Worm (Caenorhabditis elegans) whole organism, L4 larva: Measurements from ENCODE around the gene hrg-3.

ENCODE experiments used
- D1046.2 ChIP-seq: fragments of 200-800 bp; sonication (Bioruptor generic); IDR thresholded peaks from 2 replicates; pipeline ENCODE4 v1.3.6; 2022; ENCODE audit warnings: missing genetic modification characterization, missing compliant biosample characterization
- F44E2.7 ChIP-seq: fragments of 200-800 bp; sonication (Bioruptor generic); IDR thresholded peaks from 2 replicates; pipeline ENCODE4 v2.1.2; 2022; ENCODE audit warnings: missing genetic modification characterization, missing compliant biosample characterization
- R02D3.7 ChIP-seq: fragments of 150-350 bp; sonication (generic microtip); optimal IDR thresholded peaks from 3 replicates; lab custom pipeline; 2014; ENCODE audit warnings: missing biosample characterization, missing genetic modification characterization
- ZK337.2 ChIP-seq: fragments of 200-800 bp; sonication (Bioruptor generic); IDR thresholded peaks from 2 replicates; pipeline ENCODE4 v1.3.6; 2022; ENCODE audit warnings: missing genetic modification reagents, missing genetic modification characterization, missing compliant biosample characterization
- aha-1 ChIP-seq: fragments of 150-350 bp; peaks from one replicate; lab custom pipeline; 2014; ENCODE audit warnings: missing biosample characterization, missing genetic modification characterization
- ama-1 ChIP-seq: fragments of 150-350 bp; optimal IDR thresholded peaks from 2 replicates; lab custom pipeline; 2014; ENCODE audit warnings: inconsistent platforms, mixed read lengths
- arid-1 ChIP-seq: fragments of 200-800 bp; sonication (Bioruptor generic); conservative IDR thresholded peaks from 2 replicates; pipeline ENCODE4 v1.3.6; 2022; ENCODE audit warnings: missing genetic modification reagents, missing genetic modification characterization, missing compliant biosample characterization
- ceh-20 ChIP-seq: fragments of 200-800 bp; sonication (Bioruptor generic); IDR thresholded peaks from 2 replicates; pipeline ENCODE4 v1.3.6; 2022; ENCODE audit warnings: missing genetic modification reagents, missing genetic modification characterization, missing compliant biosample characterization
- daf-12 ChIP-seq: fragments of 150-350 bp; optimal IDR thresholded peaks from 2 replicates; lab custom pipeline; 2014; ENCODE audit warnings: missing biosample characterization, missing genetic modification reagents, missing genetic modification characterization
- daf-16 ChIP-seq, 3 experiments: sonication (generic microtip); optimal IDR thresholded peaks; 2 replicates each; lab custom pipeline; 2016 to 2017; ENCODE audit warnings: missing genetic modification characterization in 3 of 3, missing genetic modification reagents in 3 of 3, mild to moderate bottlenecking in 2 of 3, missing compliant biosample characterization in 2 of 3, missing biosample characterization in 1 of 3, moderate library complexity in 1 of 3
- daf-19 ChIP-seq: fragments of 200-800 bp; sonication (Bioruptor generic); conservative IDR thresholded peaks from 2 replicates; pipeline ENCODE4 v1.3.6; 2022; ENCODE audit warnings: missing genetic modification characterization, missing compliant biosample characterization
- dmd-6 ChIP-seq: fragments of 200-800 bp; sonication (Bioruptor generic); IDR thresholded peaks from 2 replicates; pipeline ENCODE4 v1.3.6; 2022; ENCODE audit warnings: missing genetic modification reagents, missing genetic modification characterization, missing compliant biosample characterization
- dve-1 ChIP-seq: sonication (generic microtip); optimal IDR thresholded peaks from 2 replicates; lab custom pipeline; 2017; ENCODE audit warnings: antibody characterized with exemption, mild to moderate bottlenecking, missing genetic modification characterization, missing compliant biosample characterization; ENCODE audit not compliant: insufficient read depth
- hlh-11 ChIP-seq: fragments of 200-800 bp; sonication (Bioruptor generic); optimal IDR thresholded peaks from 2 replicates; lab custom pipeline; 2018; ENCODE audit warnings: mild to moderate bottlenecking, missing genetic modification characterization, missing compliant biosample characterization
- hlh-30 ChIP-seq: sonication (generic microtip); optimal IDR thresholded peaks from 2 replicates; lab custom pipeline; 2017; ENCODE audit warnings: antibody characterized with exemption, mild to moderate bottlenecking, missing genetic modification characterization, missing compliant biosample characterization; ENCODE audit not compliant: insufficient read depth
- hmg-1.1 ChIP-seq: fragments of 200-800 bp; sonication (Bioruptor generic); IDR thresholded peaks from 2 replicates; pipeline ENCODE4 v1.3.6; 2022; ENCODE audit warnings: missing genetic modification reagents, missing genetic modification characterization, missing compliant biosample characterization
- jun-1 ChIP-seq: fragments of 150-350 bp; optimal IDR thresholded peaks from 2 replicates; lab custom pipeline; 2014; ENCODE audit warnings: missing biosample characterization, missing genetic modification reagents, missing genetic modification characterization
- lin-38 ChIP-seq: fragments of 200-800 bp; sonication (Bioruptor generic); IDR thresholded peaks from 2 replicates; pipeline ENCODE4 v1.3.6; 2022; ENCODE audit warnings: missing genetic modification reagents, missing genetic modification characterization, missing compliant biosample characterization
- madf-9 ChIP-seq: fragments of 200-800 bp; sonication (Bioruptor generic); conservative IDR thresholded peaks from 2 replicates; pipeline ENCODE4 v1.3.6; 2022; ENCODE audit warnings: missing genetic modification reagents, missing genetic modification characterization, missing compliant biosample characterization
- mes-2 ChIP-seq: sonication (generic microtip); optimal IDR thresholded peaks from 2 replicates; lab custom pipeline; 2016; ENCODE audit warnings: missing genotype, mild to moderate bottlenecking, missing genetic modification characterization, missing compliant biosample characterization; ENCODE audit not compliant: poor library complexity, severe bottlenecking
- mxl-3 ChIP-seq: fragments of 200-800 bp; sonication (Bioruptor generic); optimal IDR thresholded peaks from 2 replicates; lab custom pipeline; 2018; ENCODE audit warnings: mild to moderate bottlenecking, missing genetic modification characterization, missing compliant biosample characterization
- nhr-237 ChIP-seq: sonication (generic microtip); optimal IDR thresholded peaks from 2 replicates; lab custom pipeline; 2017; ENCODE audit warnings: missing biosample characterization, missing genetic modification characterization
- nhr-28 ChIP-seq: fragments of 150-350 bp; optimal IDR thresholded peaks from 2 replicates; lab custom pipeline; 2014; ENCODE audit warnings: missing biosample characterization, missing genetic modification characterization
- nhr-48 ChIP-seq: sonication (generic microtip); optimal IDR thresholded peaks from 2 replicates; lab custom pipeline; 2016; ENCODE audit warnings: mild to moderate bottlenecking, missing genetic modification characterization, missing compliant biosample characterization
- nhr-77 ChIP-seq: fragments of 150-350 bp; optimal IDR thresholded peaks from 2 replicates; lab custom pipeline; 2014; ENCODE audit warnings: missing biosample characterization, missing genetic modification characterization
- php-3 ChIP-seq: fragments of 200-800 bp; sonication (Bioruptor generic); IDR thresholded peaks from 2 replicates; pipeline ENCODE4 v1.3.6; 2022; ENCODE audit warnings: missing genetic modification reagents, missing genetic modification characterization, missing compliant biosample characterization
- pqm-1 ChIP-seq: sonication (generic microtip); optimal IDR thresholded peaks from 2 replicates; lab custom pipeline; 2017; ENCODE audit warnings: missing biosample characterization, missing genetic modification characterization
- rbr-2 ChIP-seq: sonication (generic microtip); optimal IDR thresholded peaks from 2 replicates; lab custom pipeline; 2016; ENCODE audit warnings: missing genotype, missing genetic modification characterization, missing compliant biosample characterization
- skn-1 ChIP-seq: fragments of 150-350 bp; optimal IDR thresholded peaks from 2 replicates; lab custom pipeline; 2014; ENCODE audit warnings: missing biosample characterization, missing genetic modification characterization
- unc-62 ChIP-seq, 3 experiments: fragments of 150-350 bp in 1 of 3; sonication (generic microtip); optimal IDR thresholded peaks in 2 of 3; peaks in 1 of 3; 1 replicate in 1 of 3; 2 replicates in 2 of 3; lab custom pipeline; 2014 to 2017; ENCODE audit warnings: missing biosample characterization in 3 of 3, missing genetic modification characterization in 3 of 3, missing genetic modification reagents in 3 of 3, missing genotype in 1 of 3
- ztf-11 ChIP-seq: fragments of 150-350 bp; optimal IDR thresholded peaks from 2 replicates; lab custom pipeline; 2014; ENCODE audit warnings: missing biosample characterization, missing genetic modification characterization
- ztf-7 ChIP-seq: fragments of 150-350 bp; optimal IDR thresholded peaks from 2 replicates; lab custom pipeline; 2014; ENCODE audit warnings: missing biosample characterization, missing genetic modification characterization

hrg-3 gene

ce11 chrV:9756242-9756641 lies at the start of gene hrg-3:
Gene hrg-3, plus strand, starts transcription at chrV:9756468.
- peak; percentile 92 for TF ChIP-seq ztf-7 (tag; lab: Kevin White, UChicago)
- peak; percentile 66 for TF ChIP-seq php-3 (GFP tag; lab: Robert Waterston, UW)
- no peak for TF ChIP-seq ZK337.2 (GFP tag; lab: Robert Waterston, UW)
- no peak for TF ChIP-seq nhr-48 (tag; lab: Kevin White, UChicago)
- peak; percentile 31 for TF ChIP-seq pqm-1

ce11 chrV:9706592-9706991 lies 49.7 kb upstream of the hrg-3 start:
- TF ChIP-seq mxl-3 = no peak
- TF ChIP-seq aha-1 (tag; lab: Kevin White, UChicago) = peak; percentile 91

ce11 chrV:9709747-9710146 lies 46.5 kb upstream of the hrg-3 start, which contains the start of gene tag-120:
Gene tag-120, minus strand, starts transcription at chrV:9709814.
- TF ChIP-seq pqm-1 = peak; percentile 51
- TF ChIP-seq nhr-77 (tag; lab: Kevin White, UChicago) = peak; percentile 40
- TF ChIP-seq mes-2 (tag; lab: Kevin White, UChicago) = no peak
- no peak for TF ChIP-seq daf-12 (tag; lab: Kevin White, UChicago)
- no peak for TF ChIP-seq ceh-20 (GFP tag; lab: Robert Waterston, UW)
- TF ChIP-seq daf-16 (GFP tag; optimal IDR thresholded peaks at IDR 0.05; lab: Kevin White, UChicago) = no peak
- TF ChIP-seq daf-16 (tag; optimal IDR thresholded peaks at IDR 0.05; lab: Kevin White, UChicago) = peak; percentile 46
- peak; percentile 40; the same call in 1 of the 2 replicates for TF ChIP-seq dmd-6 (GFP tag; lab: Robert Waterston, UW)
- TF ChIP-seq jun-1 (tag; lab: Kevin White, UChicago) = no peak
- peak; percentile 12 for TF ChIP-seq hlh-30 (tag; lab: Kevin White, UChicago)
- no peak for TF ChIP-seq rbr-2 (tag; lab: Kevin White, UChicago)
- TF ChIP-seq hlh-11 (tag; lab: Kevin White, UChicago) = peak; percentile 1
- peak; percentile 18 for TF ChIP-seq dve-1 (tag; lab: Kevin White, UChicago)
- peak; percentile 29 for TF ChIP-seq nhr-28 (tag; lab: Kevin White, UChicago)
- TF ChIP-seq, all 104 proteins: peak for 8

- TF ChIP-seq hlh-30 (tag; lab: Kevin White, UChicago) (peak; percentile 58), nhr-28 (tag; lab: Kevin White, UChicago) (peak; percentile 54), F44E2.7 (GFP tag; lab: Robert Waterston, UW) (no peak), daf-16 (GFP tag; optimal IDR thresholded peaks at IDR 0.05; lab: Kevin White, UChicago) (no peak), daf-16 (tag; optimal IDR thresholded peaks at IDR 0.05; lab: Kevin White, UChicago) (peak; percentile 36), dve-1 (tag; lab: Kevin White, UChicago) (peak; percentile 51), nhr-237 (tag; lab: Kevin White, UChicago) (no peak), pqm-1 (peak; percentile 78), dmd-6 (GFP tag; lab: Robert Waterston, UW) (peak; percentile 42; the same call in 1 of the 2 replicates), daf-19 (GFP tag; lab: Robert Waterston, UW) (no peak), R02D3.7 (tag; lab: Kevin White, UChicago) (no peak), lin-38 (GFP tag; lab: Robert Waterston, UW) (no peak), hlh-11 (tag; lab: Kevin White, UChicago) (peak; percentile 26), ama-1 (lab: Kevin White, UChicago) (no peak), ztf-11 (no peak), skn-1 (no peak), D1046.2 (GFP tag; lab: Robert Waterston, UW) (no peak), madf-9 (GFP tag; lab: Robert Waterston, UW) (no peak), hmg-1.1 (GFP tag; lab: Robert Waterston, UW) (no peak)
These were observed 45.1 kb upstream of the hrg-3 start for ce11 chrV:9711174-9711573.

ce11 chrV:9712418-9713173 lies 43.7 kb upstream of the hrg-3 start:
- TF ChIP-seq daf-16 (GFP tag; optimal IDR thresholded peaks at IDR 0.05; lab: Kevin White, UChicago) (no peak), daf-16 (tag; optimal IDR thresholded peaks at IDR 0.05; lab: Kevin White, UChicago) (peak; percentile 37), nhr-77 (tag; lab: Kevin White, UChicago) (peak; percentile 24), php-3 (GFP tag; lab: Robert Waterston, UW) (peak; percentile 87), pqm-1 (peak; percentile 47), dve-1 (tag; lab: Kevin White, UChicago) (peak; percentile 33), aha-1 (tag; lab: Kevin White, UChicago) (peak; percentile 67), daf-19 (GFP tag; lab: Robert Waterston, UW) (no peak), arid-1 (GFP tag; lab: Robert Waterston, UW) (no peak), nhr-28 (tag; lab: Kevin White, UChicago) (peak; percentile 44), unc-62 (GFP tag; optimal IDR thresholded peaks at IDR 0.05 in 1 of 2; lab: Kevin White, UChicago) (peak in 1 of 2 experiments; percentile 93), unc-62 (tag; optimal IDR thresholded peaks at IDR 0.05; lab: Kevin White, UChicago) (no peak)
